Fruit fly (Drosophila melanogaster): Measurements from ENCODE around the gene galectin.

dm6 chr2L:73760-74388 lies 2.3 kb downstream of the galectin start:
- no peak for TF ChIP-seq N (GFP tag; optimal IDR thresholded peaks at IDR 0.05)
- no peak for TF ChIP-seq h (GFP tag; optimal IDR thresholded peaks at IDR 0.05)
- TF ChIP-seq Abd-B (GFP tag; optimal IDR thresholded peaks at IDR 0.05): no peak
- TF ChIP-seq sage (GFP tag; optimal IDR thresholded peaks at IDR 0.05): no peak
- no peak for TF ChIP-seq ey (GFP tag; optimal IDR thresholded peaks at IDR 0.05)
- TF ChIP-seq pan (optimal IDR thresholded peaks at IDR 0.05): no peak
- TF ChIP-seq Dfd (GFP tag; optimal IDR thresholded peaks at IDR 0.05): no peak
- no peak for TF ChIP-seq Hr78 (GFP tag; optimal IDR thresholded peaks at IDR 0.05)
- no peak for TF ChIP-seq HLH106 (tag; optimal IDR thresholded peaks at IDR 0.05)

Measured in whole organism, wandering third instar larva.